Fruit fly (Drosophila melanogaster): ENCODE results near the gene ND-13B.
A peak's percentile ranks its signal among the peaks of the same experiment; 100 is the strongest.

Gene ND-13B

dm6 chr3L:10675635-10676393, 18.1 kb downstream of the ND-13B start:
- TF ChIP-seq rgr (GFP tag; optimal IDR thresholded peaks at IDR 0.05) (peak; percentile 14), jim (GFP tag; optimal IDR thresholded peaks at IDR 0.05) (peak; percentile 49), Sp1 (GFP tag; optimal IDR thresholded peaks at IDR 0.05) (peak; percentile 74), Rel (GFP tag; optimal IDR thresholded peaks at IDR 0.05) (peak; percentile 53), Rel (tag; optimal IDR thresholded peaks at IDR 0.05) (peak; percentile 45), br (GFP tag; optimal IDR thresholded peaks at IDR 0.05) (no peak), HLH106 (tag; optimal IDR thresholded peaks at IDR 0.05) (peak; percentile 5), psq (GFP tag; optimal IDR thresholded peaks at IDR 0.05) (peak; percentile 23), sage (GFP tag; optimal IDR thresholded peaks at IDR 0.05) (peak; percentile 64), CG9705 (GFP tag; optimal IDR thresholded peaks at IDR 0.05) (no peak), brk (GFP tag; optimal IDR thresholded peaks at IDR 0.05) (peak; percentile 49)

dm6 chr3L:10674940-10675339, 19.0 kb downstream of the ND-13B start:
- no peak for TF ChIP-seq fru (GFP tag; optimal IDR thresholded peaks at IDR 0.05)

DNA sequence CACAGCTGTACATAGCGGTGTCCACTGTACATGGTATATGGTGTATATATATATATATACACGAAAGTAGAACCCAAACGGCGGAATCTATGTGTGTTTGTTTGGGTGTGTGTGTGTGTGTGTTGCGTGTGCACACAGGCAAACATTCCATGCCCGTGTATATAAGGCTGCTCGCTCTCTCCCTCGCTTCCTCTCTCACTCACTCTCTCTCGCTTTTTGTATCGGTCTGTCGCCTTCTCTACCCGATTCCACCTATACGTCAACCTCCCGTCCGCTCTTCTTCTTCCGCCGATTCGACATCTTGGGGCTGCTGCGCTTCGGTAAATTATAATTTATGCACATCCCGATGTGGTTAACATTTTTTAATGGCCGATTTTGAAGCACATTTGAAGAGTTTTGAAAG, 19.8 kb downstream of the ND-13B start:
- peak; percentile 18 for TF ChIP-seq N (GFP tag; optimal IDR thresholded peaks at IDR 0.05)
- TF ChIP-seq CrebA (GFP tag; optimal IDR thresholded peaks at IDR 0.05; ENCODE audit: borderline replicate concordance) = no peak
- TF ChIP-seq jim (GFP tag; optimal IDR thresholded peaks at IDR 0.05) = no peak
- TF ChIP-seq HLH106 (tag; optimal IDR thresholded peaks at IDR 0.05) = no peak
- TF ChIP-seq Hr83 (GFP tag; optimal IDR thresholded peaks at IDR 0.05; ENCODE audit: poor library complexity, severe bottlenecking) = peak; percentile 43
- TF ChIP-seq dl (GFP tag; optimal IDR thresholded peaks at IDR 0.05; ENCODE audit: insufficient read depth in 1 of 2, partially characterized antibody in 2 of 2) = peak; percentile 47 to 65
- peak; percentile 87 for TF ChIP-seq Dif (GFP tag; optimal IDR thresholded peaks at IDR 0.05; ENCODE audit: partially characterized antibody)
- TF ChIP-seq psq (GFP tag; optimal IDR thresholded peaks at IDR 0.05) = peak; percentile 25
- peak; percentile 18 for TF ChIP-seq Rel (GFP tag; optimal IDR thresholded peaks at IDR 0.05)
- peak; percentile 30 for TF ChIP-seq Rel (tag; optimal IDR thresholded peaks at IDR 0.05)
- TF ChIP-seq Sp1 (GFP tag; optimal IDR thresholded peaks at IDR 0.05) = no peak
- TF ChIP-seq h (GFP tag; optimal IDR thresholded peaks at IDR 0.05) = no peak
- TF ChIP-seq fru (GFP tag; optimal IDR thresholded peaks at IDR 0.05) = peak; percentile 6

dm6 chr3L:10672540-10672939, 21.4 kb downstream of the ND-13B start:
- TF ChIP-seq Jra (GFP tag; optimal IDR thresholded peaks at IDR 0.05) (no peak), Hr83 (GFP tag; optimal IDR thresholded peaks at IDR 0.05; ENCODE audit: poor library complexity, severe bottlenecking) (no peak), Abd-B (GFP tag; optimal IDR thresholded peaks at IDR 0.05) (no peak), Dif (GFP tag; optimal IDR thresholded peaks at IDR 0.05; ENCODE audit: partially characterized antibody) (no peak), sv (GFP tag; optimal IDR thresholded peaks at IDR 0.05) (no peak), dsf (GFP tag; optimal IDR thresholded peaks at IDR 0.05; ENCODE audit: borderline replicate concordance) (no peak), dmrt93B (GFP tag; optimal IDR thresholded peaks at IDR 0.05) (no peak)

DNA sequence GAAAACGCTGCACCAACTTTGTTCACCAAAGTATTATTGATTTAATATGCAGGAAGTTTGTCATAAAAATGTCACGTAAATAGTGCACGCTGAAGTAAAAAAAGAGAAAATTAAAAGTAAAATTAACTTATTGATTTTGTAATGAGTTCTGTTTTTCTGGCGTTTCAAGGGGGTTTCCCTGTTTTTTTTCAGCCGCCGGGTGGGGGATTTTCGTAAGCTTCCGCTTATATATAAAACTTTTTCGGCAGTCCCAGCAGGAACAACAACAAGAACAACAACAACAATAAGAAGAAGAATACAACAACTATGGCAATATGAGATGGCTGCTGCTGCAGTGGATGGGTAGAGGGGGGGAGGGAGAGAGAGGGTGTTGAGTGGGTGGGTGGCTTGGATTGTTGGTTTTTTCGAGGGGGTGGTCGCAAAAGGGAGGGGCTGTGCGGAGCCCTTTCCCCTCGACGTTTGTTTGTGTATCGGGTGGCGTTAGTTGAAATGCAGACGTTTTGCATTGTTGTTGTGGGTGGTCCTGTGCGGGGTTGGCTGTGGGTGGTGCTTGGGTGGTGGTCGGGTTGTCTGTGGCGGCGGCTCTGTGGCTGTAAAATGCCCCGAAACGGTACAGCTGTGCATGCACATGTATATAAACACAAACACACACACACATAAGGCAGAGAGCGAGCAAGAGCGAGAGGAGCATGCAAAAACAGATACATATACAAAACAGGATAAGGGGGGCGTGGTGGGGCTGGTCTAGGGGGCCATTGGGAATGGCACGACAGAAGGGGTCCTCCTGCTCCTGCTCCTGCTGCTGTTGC, 24.1 kb downstream of the ND-13B start:
- no peak for TF ChIP-seq Rel (GFP tag; optimal IDR thresholded peaks at IDR 0.05)
- peak; percentile 92 for TF ChIP-seq Rel (tag; optimal IDR thresholded peaks at IDR 0.05)
- TF ChIP-seq Dfd (GFP tag; optimal IDR thresholded peaks at IDR 0.05) = peak; percentile 58
- no peak for TF ChIP-seq foxo (GFP tag; optimal IDR thresholded peaks at IDR 0.05)

- TF ChIP-seq Jra (GFP tag; optimal IDR thresholded peaks at IDR 0.05) (peak; percentile 8), usp (GFP tag; optimal IDR thresholded peaks at IDR 0.05) (no peak), OdsH (GFP tag; optimal IDR thresholded peaks at IDR 0.05) (peak; percentile 15), psq (GFP tag; optimal IDR thresholded peaks at IDR 0.05) (peak; percentile 29), Sp1 (GFP tag; optimal IDR thresholded peaks at IDR 0.05) (no peak), Rel (GFP tag; optimal IDR thresholded peaks at IDR 0.05) (no peak), Rel (tag; optimal IDR thresholded peaks at IDR 0.05) (peak; percentile 49), Dif (GFP tag; optimal IDR thresholded peaks at IDR 0.05; ENCODE audit: partially characterized antibody) (peak; percentile 15), ey (GFP tag; optimal IDR thresholded peaks at IDR 0.05) (no peak), fru (GFP tag; optimal IDR thresholded peaks at IDR 0.05) (peak; percentile 14), Hr78 (GFP tag; optimal IDR thresholded peaks at IDR 0.05) (no peak), Dfd (GFP tag; optimal IDR thresholded peaks at IDR 0.05) (peak; percentile 38), Hr83 (GFP tag; optimal IDR thresholded peaks at IDR 0.05; ENCODE audit: poor library complexity, severe bottlenecking) (peak; percentile 34), h (GFP tag; optimal IDR thresholded peaks at IDR 0.05) (peak; percentile 22)
Measured at dm6 chr3L:10667341-10667740, 26.6 kb downstream of the ND-13B start.

Data from whole organism, wandering third instar larva.